Fruit fly (Drosophila melanogaster) whole organism, embryonic: Measurements from ENCODE around the gene Gdh.
A peak's percentile ranks its signal among the peaks of the same experiment; 100 is the strongest.

Experiments
- Atf6 ChIP-seq: fragments of 200-800 bp; sonication (Bioruptor generic); IDR thresholded peaks from 2 replicates; pipeline ENCODE4 v1.3.6; 2022; ENCODE audit warnings: missing biosample characterization, missing genetic modification characterization
- Blimp-1 ChIP-seq: fragments of 200-800 bp; sonication (Bioruptor generic); optimal IDR thresholded peaks from 3 replicates; lab custom pipeline; 2018; ENCODE audit warnings: missing biosample characterization, missing genetic modification characterization, mild to moderate bottlenecking, moderate library complexity, missing genetic modification reagents
- CG10147 ChIP-seq: fragments of 200-800 bp; sonication (Bioruptor generic); optimal IDR thresholded peaks from 2 replicates; lab custom pipeline; 2019; ENCODE audit warnings: missing biosample characterization, mild to moderate bottlenecking, missing genetic modification characterization, moderate library complexity
- CG10209 ChIP-seq: fragments of 200-800 bp; sonication (Bioruptor generic); optimal IDR thresholded peaks from 3 replicates; lab custom pipeline; 2017; ENCODE audit warnings: missing biosample characterization, mild to moderate bottlenecking, missing genetic modification characterization, missing genetic modification reagents
- CG10274 ChIP-seq: fragments of 200-800 bp; sonication (Bioruptor generic); optimal IDR thresholded peaks from 3 replicates; lab custom pipeline; 2017; ENCODE audit warnings: missing biosample characterization, mild to moderate bottlenecking, missing genetic modification characterization
- CG11695 ChIP-seq: fragments of 200-800 bp; sonication (Bioruptor generic); IDR thresholded peaks from 3 replicates; pipeline ENCODE4 v1.3.6; 2022; ENCODE audit warnings: missing biosample characterization, missing genetic modification characterization
- CG13296 ChIP-seq: fragments of 200-800 bp; sonication (Bioruptor generic); optimal IDR thresholded peaks from 3 replicates; lab custom pipeline; 2018; ENCODE audit warnings: missing biosample characterization, mild to moderate bottlenecking, missing genetic modification characterization
- CG14050 ChIP-seq: fragments of 200-800 bp; sonication (Bioruptor generic); IDR thresholded peaks from 3 replicates; pipeline ENCODE4 v1.3.6; 2022; ENCODE audit warnings: missing biosample characterization, missing genetic modification characterization
- CG1603 ChIP-seq: fragments of 200-800 bp; sonication (Bioruptor generic); optimal IDR thresholded peaks from 2 replicates; lab custom pipeline; 2019; ENCODE audit warnings: missing biosample characterization, mild to moderate bottlenecking, missing genetic modification characterization, moderate library complexity
- CG16863 ChIP-seq: fragments of 200-800 bp; sonication (Bioruptor generic); optimal IDR thresholded peaks from 3 replicates; lab custom pipeline; 2016; ENCODE audit warnings: missing biosample characterization, missing genetic modification characterization
- CG31388 ChIP-seq: fragments of 200-800 bp; sonication (Bioruptor generic); optimal IDR thresholded peaks from 2 replicates; lab custom pipeline; 2016; ENCODE audit warnings: missing biosample characterization, missing genetic modification characterization
- CG33557 ChIP-seq: fragments of 200-800 bp; sonication (Bioruptor generic); optimal IDR thresholded peaks from 2 replicates; lab custom pipeline; 2019; ENCODE audit warnings: missing biosample characterization, mild to moderate bottlenecking, missing genetic modification characterization, moderate library complexity
- CG3407 ChIP-seq: fragments of 200-800 bp; sonication (Bioruptor generic); optimal IDR thresholded peaks from 2 replicates; lab custom pipeline; 2018; ENCODE audit warnings: missing biosample characterization, mild to moderate bottlenecking, missing genetic modification characterization
- CG4328 ChIP-seq: fragments of 200-800 bp; sonication (Bioruptor generic); optimal IDR thresholded peaks from 3 replicates; lab custom pipeline; 2017; ENCODE audit warnings: missing biosample characterization, missing genetic modification reagents, missing genetic modification characterization
- CG4730 ChIP-seq: fragments of 200-800 bp; sonication (Bioruptor generic); IDR thresholded peaks from 2 replicates; pipeline ENCODE4 v1.3.6; 2022; ENCODE audit warnings: missing biosample characterization, missing genetic modification characterization
- CG4820 ChIP-seq: fragments of 200-800 bp; sonication (Bioruptor generic); optimal IDR thresholded peaks from 3 replicates; lab custom pipeline; 2016; ENCODE audit warnings: missing biosample characterization, missing genetic modification characterization
- CG7357 ChIP-seq: fragments of 200-800 bp; sonication (Bioruptor generic); IDR thresholded peaks from 3 replicates; pipeline ENCODE4 v1.3.6; 2022; ENCODE audit warnings: missing biosample characterization, missing genetic modification characterization
- CG7786 ChIP-seq: fragments of 200-800 bp; sonication (Bioruptor generic); optimal IDR thresholded peaks from 2 replicates; lab custom pipeline; 2016; ENCODE audit warnings: missing biosample characterization, missing genetic modification characterization
- CG8924 ChIP-seq: fragments of 200-800 bp; optimal IDR thresholded peaks from 3 replicates; lab custom pipeline; 2019; ENCODE audit warnings: missing biosample characterization, mild to moderate bottlenecking, missing genetic modification characterization, moderate library complexity
- CTCF ChIP-seq: fragments of 200-800 bp; sonication (Bioruptor generic); optimal IDR thresholded peaks from 2 replicates; lab custom pipeline; 2017; ENCODE audit warnings: missing biosample characterization, mild to moderate bottlenecking, missing genetic modification characterization, moderate library complexity
- CoRest ChIP-seq: fragments of 200-800 bp; sonication (Bioruptor generic); optimal IDR thresholded peaks from 3 replicates; lab custom pipeline; 2018; ENCODE audit warnings: missing biosample characterization, mild to moderate bottlenecking, missing genetic modification characterization, moderate library complexity
- Elba2 ChIP-seq: fragments of 200-800 bp; sonication (Bioruptor generic); optimal IDR thresholded peaks from 3 replicates; lab custom pipeline; 2016; ENCODE audit warnings: missing biosample characterization, missing genetic modification characterization
- Hey ChIP-seq: fragments of 200-800 bp; sonication (Bioruptor generic); optimal IDR thresholded peaks from 3 replicates; lab custom pipeline; 2018; ENCODE audit warnings: missing biosample characterization, mild to moderate bottlenecking, missing genetic modification characterization
- Meics ChIP-seq: fragments of 200-800 bp; sonication (Bioruptor generic); optimal IDR thresholded peaks from 2 replicates; lab custom pipeline; 2017; ENCODE audit warnings: missing biosample characterization, mild to moderate bottlenecking, missing genetic modification characterization
- Nf-YB ChIP-seq: fragments of 200-800 bp; sonication (Bioruptor generic); optimal IDR thresholded peaks from 3 replicates; lab custom pipeline; 2019; ENCODE audit warnings: missing biosample characterization, mild to moderate bottlenecking, missing genetic modification characterization, moderate library complexity
- Side ChIP-seq: fragments of 200-800 bp; sonication (Bioruptor generic); optimal IDR thresholded peaks from 2 replicates; lab custom pipeline; 2016; ENCODE audit warnings: missing biosample characterization, missing genetic modification characterization
- Sox100B ChIP-seq: fragments of 200-800 bp; sonication (Bioruptor generic); optimal IDR thresholded peaks from 3 replicates; lab custom pipeline; 2018; ENCODE audit warnings: missing biosample characterization, mild to moderate bottlenecking, missing genetic modification characterization
- Vsx1 ChIP-seq: fragments of 200-800 bp; sonication (Bioruptor generic); optimal IDR thresholded peaks from 2 replicates; lab custom pipeline; 2017; ENCODE audit warnings: missing biosample characterization, mild to moderate bottlenecking, missing genetic modification characterization, missing genetic modification reagents
- ac ChIP-seq: fragments of 200-800 bp; sonication (Bioruptor generic); optimal IDR thresholded peaks from 3 replicates; lab custom pipeline; 2017; ENCODE audit warnings: missing biosample characterization, mild to moderate bottlenecking, missing genetic modification characterization
- crol ChIP-seq: fragments of 200-800 bp; sonication (Bioruptor generic); IDR thresholded peaks from 2 replicates; pipeline ENCODE4 v1.3.6; 2022; ENCODE audit warnings: missing biosample characterization, missing genetic modification characterization
- cwo ChIP-seq: fragments of 200-800 bp; sonication (Bioruptor generic); optimal IDR thresholded peaks from 3 replicates; lab custom pipeline; 2017; ENCODE audit warnings: missing biosample characterization, missing genetic modification characterization, mild to moderate bottlenecking, moderate library complexity, missing genetic modification reagents
- fd102C ChIP-seq: fragments of 200-800 bp; sonication (Bioruptor generic); optimal IDR thresholded peaks from 2 replicates; lab custom pipeline; 2018; ENCODE audit warnings: missing biosample characterization, mild to moderate bottlenecking, missing genetic modification characterization, moderate library complexity
- fd64A ChIP-seq: fragments of 200-800 bp; sonication (Bioruptor generic); optimal IDR thresholded peaks from 3 replicates; lab custom pipeline; 2018; ENCODE audit warnings: missing biosample characterization, mild to moderate bottlenecking, missing genetic modification characterization
- fu2 ChIP-seq: fragments of 200-800 bp; sonication (Bioruptor generic); optimal IDR thresholded peaks from 2 replicates; lab custom pipeline; 2016; ENCODE audit warnings: missing biosample characterization, missing genetic modification characterization
- gro ChIP-seq: fragments of 200-800 bp; sonication (Bioruptor generic); optimal IDR thresholded peaks from 2 replicates; lab custom pipeline; 2016; ENCODE audit warnings: missing biosample characterization, missing genetic modification characterization
- gt ChIP-seq: fragments of 200-800 bp; sonication (Bioruptor generic); IDR thresholded peaks from 2 replicates; pipeline ENCODE4 v1.3.6; 2022; ENCODE audit warnings: missing biosample characterization, missing genetic modification characterization
- klu ChIP-seq: fragments of 200-800 bp; sonication (Bioruptor generic); IDR thresholded peaks from 2 replicates; pipeline ENCODE4 v1.3.6; 2022; ENCODE audit warnings: missing biosample characterization, missing genetic modification characterization
- kni ChIP-seq: fragments of 200-800 bp; sonication (Bioruptor generic); optimal IDR thresholded peaks from 3 replicates; lab custom pipeline; 2017; ENCODE audit warnings: mild to moderate bottlenecking, missing biosample characterization, missing genetic modification reagents, missing genetic modification characterization
- lilli ChIP-seq: fragments of 200-800 bp; sonication (Bioruptor generic); optimal IDR thresholded peaks from 3 replicates; lab custom pipeline; 2016; ENCODE audit warnings: missing biosample characterization, missing genetic modification characterization
- maf-S ChIP-seq: fragments of 200-800 bp; sonication (Bioruptor generic); optimal IDR thresholded peaks from 2 replicates; lab custom pipeline; 2016; ENCODE audit warnings: missing biosample characterization, missing genetic modification characterization
- mam ChIP-seq: fragments of 200-800 bp; sonication (Bioruptor generic); optimal IDR thresholded peaks from 3 replicates; lab custom pipeline; 2016; ENCODE audit warnings: missing biosample characterization, missing genetic modification characterization
- mirr ChIP-seq: fragments of 200-800 bp; sonication (Bioruptor generic); optimal IDR thresholded peaks from 3 replicates; lab custom pipeline; 2018; ENCODE audit warnings: missing biosample characterization, mild to moderate bottlenecking, missing genetic modification characterization
- pan ChIP-seq, 4 experiments: fragments of >200 bp in 3 of 4; fragments of 200-800 bp in 1 of 4; sonication (Bioruptor generic) in 1 of 4; optimal IDR thresholded peaks in 3 of 4; IDR thresholded peaks in 1 of 4; 2 replicates each; pipeline versions ENCODE4 v1.3.6 to Lab custom; 2017 to 2022; ENCODE audit warnings: missing biosample characterization in 2 of 4, missing genetic modification characterization in 2 of 4, mixed read lengths in 1 of 4
- phol ChIP-seq: fragments of 200-800 bp; sonication (Bioruptor generic); optimal IDR thresholded peaks from 3 replicates; lab custom pipeline; 2018; ENCODE audit warnings: missing biosample characterization, mild to moderate bottlenecking, missing genetic modification characterization, moderate library complexity
- pros ChIP-seq: fragments of 200-800 bp; sonication (Bioruptor generic); optimal IDR thresholded peaks from 3 replicates; lab custom pipeline; 2019; ENCODE audit warnings: missing biosample characterization, mild to moderate bottlenecking, missing genetic modification characterization, moderate library complexity
- ranshi ChIP-seq: fragments of 200-800 bp; sonication (Bioruptor generic); IDR thresholded peaks from 2 replicates; pipeline ENCODE4 v1.3.6; 2022; ENCODE audit warnings: missing biosample characterization, missing genetic modification characterization
- salm ChIP-seq: fragments of 200-800 bp; sonication (Bioruptor generic); optimal IDR thresholded peaks from 2 replicates; lab custom pipeline; 2018; ENCODE audit warnings: missing biosample characterization, mild to moderate bottlenecking, missing genetic modification characterization
- schlank ChIP-seq: fragments of 200-800 bp; sonication (Bioruptor generic); optimal IDR thresholded peaks from 2 replicates; lab custom pipeline; 2018; ENCODE audit warnings: missing biosample characterization, mild to moderate bottlenecking, missing genetic modification characterization
- sug ChIP-seq: fragments of 200-800 bp; optimal IDR thresholded peaks from 2 replicates; lab custom pipeline; 2019; ENCODE audit warnings: missing biosample characterization, mild to moderate bottlenecking, missing genetic modification characterization, moderate library complexity
- vvl ChIP-seq: fragments of 200-800 bp; sonication (Bioruptor generic); IDR thresholded peaks from 2 replicates; pipeline ENCODE4 v1.3.6; 2022; ENCODE audit warnings: missing biosample characterization, missing genetic modification characterization
- zfh1 ChIP-seq: fragments of 200-800 bp; sonication (Bioruptor generic); IDR thresholded peaks from 3 replicates; pipeline ENCODE4 v1.3.6; 2022; ENCODE audit warnings: missing biosample characterization, missing genetic modification characterization

Gdh gene

DNA sequence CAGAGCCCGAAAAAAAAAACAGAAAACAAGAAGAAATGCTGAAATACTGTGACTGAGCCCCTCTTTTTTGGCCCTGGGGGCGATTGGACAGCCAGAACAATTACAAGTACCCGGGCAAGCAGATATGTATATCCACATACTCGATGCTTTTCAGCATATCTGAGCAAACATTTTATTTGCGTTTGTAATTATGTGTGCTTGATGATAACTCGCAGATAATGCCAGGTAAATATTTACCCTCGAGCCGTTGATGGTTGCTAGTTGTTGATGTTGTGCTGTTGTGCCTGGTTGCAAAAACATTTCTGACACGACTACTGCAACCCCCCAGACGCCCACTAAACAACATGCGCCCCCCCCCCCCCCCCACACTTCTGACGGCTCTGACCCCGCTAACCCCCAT, 23.5 kb downstream of the Gdh start (continued):
- TF ChIP-seq mam (no peak), Elba2 (GFP tag; lab: Kevin White, UChicago) (no peak), CG4328 (GFP tag; lab: Kevin White, UChicago) (peak; percentile 30), Hey (tag; lab: Kevin White, UChicago) (peak; percentile 17), pros (GFP tag; lab: Kevin White, UChicago) (no peak), Side (GFP tag; lab: Kevin White, UChicago) (no peak), Blimp-1 (GFP tag; lab: Kevin White, UChicago) (peak; percentile 39), CG10209 (GFP tag; lab: Kevin White, UChicago) (peak; percentile 37), fd64A (GFP tag; lab: Kevin White, UChicago) (peak; percentile 68), mirr (GFP tag; lab: Kevin White, UChicago) (peak; percentile 83), fu2 (GFP tag; lab: Kevin White, UChicago) (no peak), cwo (GFP tag; lab: Kevin White, UChicago) (peak; percentile 40), pan (optimal IDR thresholded peaks at IDR 0.05; lab: Kevin White, UChicago) (no peak), pan (GFP tag; optimal IDR thresholded peaks at IDR 0.05 in 1 of 2, IDR thresholded peaks at IDR 0.05 in 1 of 2) (peak in 1 of 2 experiments; percentile 54), Sox100B (GFP tag; lab: Kevin White, UChicago) (peak; percentile 61), gro (GFP tag; lab: Kevin White, UChicago) (no peak), zfh1 (GFP tag; lab: Robert Waterston, UW) (no peak), salm (tag; lab: Kevin White, UChicago) (peak; percentile 70), CG8924 (peak; percentile 38), schlank (peak; percentile 69), gt (GFP tag; lab: Robert Waterston, UW) (no peak), CG4820 (no peak), sug (tag; lab: Kevin White, UChicago) (peak; percentile 64), maf-S (GFP tag; lab: Kevin White, UChicago) (no peak), kni (GFP tag; lab: Kevin White, UChicago) (peak; percentile 30), CG16863 (no peak), Atf6 (GFP tag; lab: Robert Waterston, UW) (peak; percentile 39; the same call in 1 of the 2 replicates), phol (tag; lab: Kevin White, UChicago) (no peak), CG4730 (no peak), fd102C (no peak), CG31388 (GFP tag; lab: Kevin White, UChicago) (no peak), vvl (GFP tag; lab: Robert Waterston, UW) (no peak), CG11695 (GFP tag; lab: Robert Waterston, UW) (peak; percentile 40; the same call in 1 of the 3 replicates), crol (GFP tag; lab: Robert Waterston, UW) (peak; percentile 78), CG13296 (GFP tag; lab: Kevin White, UChicago) (peak; percentile 88), CG33557 (GFP tag; lab: Kevin White, UChicago) (no peak), CG10147 (GFP tag; lab: Kevin White, UChicago) (peak; percentile 19), CG7357 (GFP tag; lab: Robert Waterston, UW) (0 out of 3 replicates have a peak, but pooled peaks have one; percentile 14), Nf-YB (peak; percentile 22), Meics (GFP tag; lab: Kevin White, UChicago) (peak; percentile 61), CoRest (tag; lab: Kevin White, UChicago) (peak; percentile 19), CG1603 (tag; lab: Kevin White, UChicago) (peak; percentile 34), klu (GFP tag; lab: Robert Waterston, UW) (no peak), CG14050 (GFP tag; lab: Robert Waterston, UW) (no peak), lilli (no peak), CG10274 (peak; percentile 9), CTCF (GFP tag; lab: Kevin White, UChicago) (peak; percentile 39), ranshi (peak; percentile 31; the same call in 1 of the 2 replicates), CG7786 (GFP tag; lab: Kevin White, UChicago) (no peak), ac (GFP tag; lab: Kevin White, UChicago) (no peak), CG3407 (GFP tag; lab: Kevin White, UChicago) (peak; percentile 43), Vsx1 (GFP tag; lab: Kevin White, UChicago) (peak; percentile 63)
